Fruit fly (Drosophila melanogaster): ENCODE results near the gene Hmx.

Gene Hmx

DNA sequence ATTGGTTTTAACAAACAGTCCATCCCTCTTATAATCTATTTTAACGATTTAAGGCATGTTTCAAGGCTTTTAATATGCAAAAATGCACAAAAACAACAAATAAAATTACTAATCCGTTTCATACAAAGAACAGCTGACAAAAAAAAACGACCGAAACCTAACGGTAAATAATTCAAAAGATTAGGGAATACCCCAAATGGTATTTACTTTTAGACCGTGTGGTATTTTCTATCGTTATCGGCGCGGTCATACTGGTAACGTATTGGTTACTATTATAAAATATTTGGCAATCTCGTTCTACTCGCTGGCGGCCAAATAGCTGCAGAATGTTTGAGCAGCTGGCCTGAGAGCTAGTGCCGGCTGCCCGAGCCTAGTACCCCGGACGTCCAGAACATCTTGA is 47.1 kb downstream of the Hmx start, which contains the start of gene sll (continued):
- TF ChIP-seq CG33557 (GFP tag; optimal IDR thresholded peaks at IDR 0.05) (no peak), CG9727 (GFP tag; optimal IDR thresholded peaks at IDR 0.05) (no peak), CG12744 (GFP tag; optimal IDR thresholded peaks at IDR 0.05) (no peak), CG7372 (GFP tag; IDR thresholded peaks at IDR 0.05) (no peak), CG2678 (tag; optimal IDR thresholded peaks at IDR 0.05) (peak; percentile 14), CG9609 (GFP tag; optimal IDR thresholded peaks at IDR 0.05) (no peak), Tbp (GFP tag; optimal IDR thresholded peaks at IDR 0.05) (no peak), CG7963 (GFP tag; IDR thresholded peaks at IDR 0.05; ENCODE audit: partially characterized antibody) (no peak), lbe (GFP tag; optimal IDR thresholded peaks at IDR 0.05) (no peak), E2f2 (GFP tag; IDR thresholded peaks at IDR 0.05) (peak; percentile 29; the same call in 1 of the 2 replicates), maf-S (GFP tag; optimal IDR thresholded peaks at IDR 0.05) (no peak), slou (GFP tag; optimal IDR thresholded peaks at IDR 0.05) (no peak), B-H1 (GFP tag; IDR thresholded peaks at IDR 0.05) (no peak), tup (GFP tag; optimal IDR thresholded peaks at IDR 0.05) (no peak), stwl (tag; optimal IDR thresholded peaks at IDR 0.05) (peak; percentile 51), HLHmδ (GFP tag; optimal IDR thresholded peaks at IDR 0.05) (no peak), sisA (GFP tag; IDR thresholded peaks at IDR 0.05) (no peak), ash1 (GFP tag; optimal IDR thresholded peaks at IDR 0.05) (no peak), Ada2b (GFP tag; IDR thresholded peaks at IDR 0.05) (no peak), sc (optimal IDR thresholded peaks at IDR 0.05) (no peak), sc (GFP tag; optimal IDR thresholded peaks at IDR 0.05) (no peak), CG17568 (GFP tag; optimal IDR thresholded peaks at IDR 0.05) (no peak), MBD-R2 (GFP tag; IDR thresholded peaks at IDR 0.05) (peak; percentile 59), zfh2 (GFP tag; optimal IDR thresholded peaks at IDR 0.05) (no peak), tna (GFP tag; IDR thresholded peaks at IDR 0.05; ENCODE audit: partially characterized antibody) (no peak), sqz (GFP tag; optimal IDR thresholded peaks at IDR 0.05) (peak; percentile 68), CG4854 (GFP tag; optimal IDR thresholded peaks at IDR 0.05) (no peak), kni (GFP tag; optimal IDR thresholded peaks at IDR 0.05) (no peak), HLH54F (GFP tag; optimal IDR thresholded peaks at IDR 0.05) (no peak), Atf6 (GFP tag; IDR thresholded peaks at IDR 0.05) (no peak), Doc3 (GFP tag; IDR thresholded peaks at IDR 0.05; ENCODE audit: partially characterized antibody) (0 out of 3 replicates have a peak, but pooled peaks have one; percentile 24), NC2α (GFP tag; optimal IDR thresholded peaks at IDR 0.05) (no peak), CG17328 (GFP tag; IDR thresholded peaks at IDR 0.05) (no peak), dimm (GFP tag; IDR thresholded peaks at IDR 0.05) (no peak), CG8388 (GFP tag; optimal IDR thresholded peaks at IDR 0.05) (no peak), CG10959 (GFP tag; IDR thresholded peaks at IDR 0.05) (no peak), klu (GFP tag; IDR thresholded peaks at IDR 0.05) (no peak), CG6765 (GFP tag; optimal IDR thresholded peaks at IDR 0.05) (no peak), wek (GFP tag; optimal IDR thresholded peaks at IDR 0.05) (peak; percentile 99), CG18262 (tag; optimal IDR thresholded peaks at IDR 0.05) (no peak), GATAe (GFP tag; conservative IDR thresholded peaks at IDR 0.05) (no peak), CG13123 (GFP tag; optimal IDR thresholded peaks at IDR 0.05) (no peak), CrebB (tag; optimal IDR thresholded peaks at IDR 0.05) (no peak), CG4328 (GFP tag; optimal IDR thresholded peaks at IDR 0.05) (no peak), Bdp1 (GFP tag; optimal IDR thresholded peaks at IDR 0.05) (no peak), CG13287 (GFP tag; IDR thresholded peaks at IDR 0.05; ENCODE audit: partially characterized antibody) (peak; percentile 28; the same call in 1 of the 2 replicates), HmgZ (tag; optimal IDR thresholded peaks at IDR 0.05) (peak; percentile 23), CG7786 (GFP tag; optimal IDR thresholded peaks at IDR 0.05) (no peak), Med (GFP tag) (peak; percentile 75), BEAF-32 (GFP tag; optimal IDR thresholded peaks at IDR 0.05) (peak; percentile 42), Sox102F (GFP tag; optimal IDR thresholded peaks at IDR 0.05) (no peak), emc (GFP tag; optimal IDR thresholded peaks at IDR 0.05) (no peak)
